Worm (Caenorhabditis elegans): ENCODE data around the gene srh-149.

The srh-149 gene

DNA sequence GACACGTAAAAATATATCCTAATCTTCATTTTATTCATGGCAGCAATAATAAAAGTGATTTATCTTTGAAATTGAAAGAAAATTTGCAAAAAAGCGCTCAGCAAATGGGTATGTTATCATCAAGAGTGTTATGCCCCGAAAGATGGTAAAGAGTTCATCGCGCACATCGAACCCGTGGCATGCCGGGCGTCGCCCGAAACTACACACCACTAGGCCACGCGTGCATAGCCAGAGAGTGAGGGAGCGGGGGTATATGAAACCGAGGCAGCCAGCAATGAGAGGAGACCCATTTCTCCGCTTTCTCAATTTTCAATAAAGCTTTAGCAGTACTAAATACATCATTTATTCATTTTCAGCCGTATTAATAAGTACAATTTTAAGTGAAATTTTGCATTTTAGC lies 32.8 kb upstream of the srh-149 start (continued):
- TF ChIP-seq F26F4.8 (GFP tag; conservative IDR thresholded peaks at IDR 0.05) (peak; percentile 98), F44E2.7 (GFP tag; IDR thresholded peaks at IDR 0.05) (peak; percentile 99), nhr-11 (tag; optimal IDR thresholded peaks at IDR 0.05) (peak; percentile 54), mdl-1 (tag; optimal IDR thresholded peaks at IDR 0.05) (peak in 1 of 2 experiments; percentile 2), hmg-1.1 (GFP tag; IDR thresholded peaks at IDR 0.05) (peak; percentile 98), lin-1 (GFP tag; IDR thresholded peaks at IDR 0.05) (peak; percentile 90), F10B5.3 (tag; optimal IDR thresholded peaks at IDR 0.05) (peak; percentile 79), lin-39 (tag; optimal IDR thresholded peaks at IDR 0.05) (no peak), lin-15B (tag; optimal IDR thresholded peaks at IDR 0.05) (no peak), nhr-25 (tag; optimal IDR thresholded peaks at IDR 0.05; ENCODE audit: borderline replicate concordance, insufficient read depth) (no peak), fos-1 (tag; optimal IDR thresholded peaks at IDR 0.05) (no peak), zip-2 (tag; optimal IDR thresholded peaks at IDR 0.05) (peak; percentile 41), nhr-76 (tag; optimal IDR thresholded peaks at IDR 0.05) (no peak), unc-62 (GFP tag; optimal IDR thresholded peaks at IDR 0.05 in 1 of 2) (no peak), unc-62 (tag; optimal IDR thresholded peaks at IDR 0.05) (peak; percentile 54), Y48G9A.11 (GFP tag; IDR thresholded peaks at IDR 0.05) (peak; percentile 91), daf-12 (tag; optimal IDR thresholded peaks at IDR 0.05) (no peak), dmd-8 (GFP tag; IDR thresholded peaks at IDR 0.05) (peak; percentile 99), spr-1 (tag; optimal IDR thresholded peaks at IDR 0.05) (peak; percentile 93), zip-11 (GFP tag; IDR thresholded peaks at IDR 0.05) (peak; percentile 85), mep-1 (tag; optimal IDR thresholded peaks at IDR 0.05) (no peak), zfp-2 (tag; optimal IDR thresholded peaks at IDR 0.05) (peak; percentile 71), gei-8 (GFP tag; optimal IDR thresholded peaks at IDR 0.05) (peak; percentile 97), pha-4 (GFP tag; IDR thresholded peaks at IDR 0.05) (peak; percentile 97), pha-4 (tag; optimal IDR thresholded peaks at IDR 0.05) (no peak), ces-1 (GFP tag; optimal IDR thresholded peaks at IDR 0.05) (peak; percentile 26), arid-1 (GFP tag; conservative IDR thresholded peaks at IDR 0.05) (peak; percentile 97), ceh-32 (tag; optimal IDR thresholded peaks at IDR 0.05; ENCODE audit: poor library complexity) (peak; percentile 72), lin-38 (GFP tag; IDR thresholded peaks at IDR 0.05) (peak; percentile 90), snpc-4 (tag; optimal IDR thresholded peaks at IDR 0.05) (peak; percentile 10), tra-1 (GFP tag; IDR thresholded peaks at IDR 0.05) (peak; percentile 96), zfp-3 (GFP tag; conservative IDR thresholded peaks at IDR 0.05) (peak; percentile 77), lsy-2 (tag; optimal IDR thresholded peaks at IDR 0.05) (peak in 1 of 2 experiments; percentile 42), attf-4 (tag; optimal IDR thresholded peaks at IDR 0.05) (no peak), daf-16 (GFP tag; optimal IDR thresholded peaks at IDR 0.05) (peak; percentile 75 to 97), daf-16 (tag; optimal IDR thresholded peaks at IDR 0.05) (peak; percentile 79), zag-1 (tag; optimal IDR thresholded peaks at IDR 0.05) (no peak), snpc-1.2 (GFP tag; IDR thresholded peaks at IDR 0.05) (peak; percentile 92), saeg-2 (GFP tag; IDR thresholded peaks at IDR 0.05) (peak; percentile 90), T20F7.1 (GFP tag; optimal IDR thresholded peaks at IDR 0.05) (peak; percentile 77), vab-7 (GFP tag; IDR thresholded peaks at IDR 0.05) (peak; percentile 99), unc-130 (GFP tag; optimal IDR thresholded peaks at IDR 0.05) (peak; percentile 84), lin-29 (GFP tag; IDR thresholded peaks at IDR 0.05) (peak; percentile 84), php-3 (GFP tag; IDR thresholded peaks at IDR 0.05) (peak; percentile 91), madf-5 (GFP tag; IDR thresholded peaks at IDR 0.05) (peak; percentile 97 to 99), dmd-6 (GFP tag; IDR thresholded peaks at IDR 0.05) (peak; percentile 89), pqm-1 (tag; optimal IDR thresholded peaks at IDR 0.05) (no peak), hlh-30 (tag; optimal IDR thresholded peaks at IDR 0.05; ENCODE audit: insufficient read depth) (peak; percentile 78), egl-43 (GFP tag; IDR thresholded peaks at IDR 0.05) (peak; percentile 99), T26A8.4 (GFP tag; IDR thresholded peaks at IDR 0.05) (peak; percentile 94), hlh-11 (tag; optimal IDR thresholded peaks at IDR 0.05) (no peak), madf-9 (GFP tag; conservative IDR thresholded peaks at IDR 0.05) (peak; percentile 93)

Measured in whole organism, L4 larva.